Worm (Caenorhabditis elegans) whole organism, early embryonic: ENCODE data around the gene F53A9.3.

Source experiments
- B0310.2 ChIP-seq: sonication (generic microtip); optimal IDR thresholded peaks from 2 replicates; lab custom pipeline; 2016; ENCODE audit warnings: mild to moderate bottlenecking, missing genetic modification characterization, missing compliant biosample characterization
- ama-1 ChIP-seq: fragments of 150-350 bp; optimal IDR thresholded peaks from 2 replicates; lab custom pipeline; 2014
- ceh-13 ChIP-seq: fragments of 200-800 bp; sonication (Bioruptor generic); optimal IDR thresholded peaks from 2 replicates; lab custom pipeline; 2018; ENCODE audit warnings: mild to moderate bottlenecking, missing genetic modification characterization, missing compliant biosample characterization
- ceh-36 ChIP-seq: sonication (generic microtip); optimal IDR thresholded peaks from 2 replicates; lab custom pipeline; 2016; ENCODE audit warnings: missing genetic modification characterization, inconsistent platforms, missing compliant biosample characterization
- flt-1 ChIP-seq: fragments of 200-800 bp; sonication (Bioruptor generic); IDR thresholded peaks from 2 replicates; pipeline ENCODE4 v1.3.6; 2022; ENCODE audit warnings: missing genetic modification characterization, missing compliant biosample characterization
- hmbx-1 ChIP-seq: sonication (generic microtip); optimal IDR thresholded peaks from 2 replicates; lab custom pipeline; 2016; ENCODE audit warnings: mild to moderate bottlenecking, missing genetic modification characterization, missing compliant biosample characterization
- hnd-1 ChIP-seq: sonication (generic microtip); optimal IDR thresholded peaks from 2 replicates; lab custom pipeline; 2016; ENCODE audit warnings: missing genetic modification characterization, missing compliant biosample characterization
- pes-1 ChIP-seq: fragments of 200-800 bp; sonication (Bioruptor generic); IDR thresholded peaks from 2 replicates; pipeline ENCODE4 v1.3.6; 2022; ENCODE audit warnings: missing genetic modification reagents, missing genetic modification characterization, missing compliant biosample characterization
- scrt-1 ChIP-seq: fragments of 200-800 bp; sonication (Bioruptor generic); IDR thresholded peaks from 2 replicates; pipeline ENCODE4 v1.3.6; 2022; ENCODE audit warnings: missing genetic modification characterization, missing compliant biosample characterization
- sea-1 ChIP-seq: fragments of 200-800 bp; sonication (Bioruptor generic); conservative IDR thresholded peaks from 2 replicates; pipeline ENCODE4 v1.3.6; 2022; ENCODE audit warnings: missing genetic modification characterization, missing compliant biosample characterization
- tbx-11 ChIP-seq: fragments of 200-800 bp; sonication (Bioruptor generic); IDR thresholded peaks from 2 replicates; pipeline ENCODE4 v1.3.6; 2022; ENCODE audit warnings: missing genetic modification characterization, missing compliant biosample characterization
- tbx-37 ChIP-seq: fragments of 200-800 bp; sonication (Bioruptor generic); conservative IDR thresholded peaks from 2 replicates; pipeline ENCODE4 v1.3.6; 2022; ENCODE audit warnings: missing genetic modification reagents, missing genetic modification characterization, missing compliant biosample characterization

- TF ChIP-seq B0310.2 (tag; lab: Kevin White, UChicago) (no peak), hmbx-1 (tag; lab: Kevin White, UChicago) (no peak), flt-1 (GFP tag; lab: Robert Waterston, UW) (no peak), hnd-1 (tag; lab: Kevin White, UChicago) (no peak), ceh-36 (tag; lab: Kevin White, UChicago) (no peak), ama-1 (lab: Kevin White, UChicago) (no peak), ceh-13 (GFP tag; lab: Kevin White, UChicago) (no peak), scrt-1 (GFP tag; lab: Robert Waterston, UW) (no peak), tbx-11 (GFP tag; lab: Robert Waterston, UW) (no peak), pes-1 (GFP tag; lab: Robert Waterston, UW) (no peak), tbx-37 (GFP tag; lab: Robert Waterston, UW) (no peak), sea-1 (GFP tag; lab: Robert Waterston, UW) (no peak)
These were observed 4.3 kb upstream of the F53A9.3 start, which contains the start of gene jbts-14 for ce11 chrX:8703664-8704356.
